Worm (Caenorhabditis elegans): ENCODE results near the gene sft-4.

ce11 chrX:5799229-5799628 lies 18.7 kb upstream of the sft-4 start:
- TF ChIP-seq flt-1 (GFP tag; IDR thresholded peaks at IDR 0.05) (no peak), ref-1 (GFP tag; conservative IDR thresholded peaks at IDR 0.05) (no peak), tab-1 (GFP tag; IDR thresholded peaks at IDR 0.05) (no peak), klf-2 (GFP tag; conservative IDR thresholded peaks at IDR 0.05) (no peak), cog-1 (tag; optimal IDR thresholded peaks at IDR 0.05) (no peak), ztf-23 (GFP tag; IDR thresholded peaks at IDR 0.05) (no peak), ztf-29 (GFP tag; IDR thresholded peaks at IDR 0.05) (no peak), T22C8.4 (GFP tag; IDR thresholded peaks at IDR 0.05) (no peak)
